Fruit fly (Drosophila melanogaster) whole organism, wandering third instar larva: ENCODE results near the gene CG5880.
A peak's percentile ranks its signal among the peaks of the same experiment; 100 is the strongest.

Experiments
- CG32264 ChIP-seq: fragments of 200-800 bp; sonication (Bioruptor generic); optimal IDR thresholded peaks from 2 replicates; lab custom pipeline; 2016; ENCODE audit warnings: missing biosample characterization, missing genetic modification characterization
- CG9705 ChIP-seq: fragments of 200-800 bp; sonication (Bioruptor generic); optimal IDR thresholded peaks from 2 replicates; lab custom pipeline; 2018; ENCODE audit warnings: missing biosample characterization, mild to moderate bottlenecking, missing genetic modification characterization
- CrebA ChIP-seq: fragments of 200-800 bp; sonication (Bioruptor generic); optimal IDR thresholded peaks from 2 replicates; lab custom pipeline; 2016; ENCODE audit warnings: missing biosample characterization, mild to moderate bottlenecking, missing genetic modification characterization, borderline replicate concordance
- Dfd ChIP-seq: fragments of >200 bp; optimal IDR thresholded peaks from 2 replicates; lab custom pipeline; 2017; ENCODE audit warnings: missing biosample characterization, missing genetic modification characterization
- Dif ChIP-seq: fragments of 200-275, 200-300 bp; sonication (Bioruptor generic); optimal IDR thresholded peaks from 2 replicates; lab custom pipeline; 2018; ENCODE audit warnings: missing biosample characterization, missing genetic modification characterization; ENCODE audit not compliant: partially characterized antibody
- HLH106 ChIP-seq: fragments of 200-800 bp; optimal IDR thresholded peaks from 3 replicates; lab custom pipeline; 2019; ENCODE audit warnings: missing biosample characterization, mild to moderate bottlenecking, missing genetic modification characterization, moderate library complexity
- Hnf4 ChIP-seq: fragments of 200-800 bp; sonication (Bioruptor generic); optimal IDR thresholded peaks from 2 replicates; lab custom pipeline; 2016; ENCODE audit warnings: missing biosample characterization, mild to moderate bottlenecking, missing genetic modification characterization
- Hr78 ChIP-seq: fragments of >200 bp; optimal IDR thresholded peaks from 2 replicates; lab custom pipeline; 2017; ENCODE audit warnings: missing biosample characterization, missing genetic modification characterization
- Hr83 ChIP-seq: fragments of 200-300 bp; sonication (Bioruptor generic); optimal IDR thresholded peaks from 2 replicates; lab custom pipeline; 2016; ENCODE audit warnings: missing biosample characterization, mild to moderate bottlenecking, missing genetic modification characterization, moderate library complexity; ENCODE audit not compliant: poor library complexity, severe bottlenecking
- Jra ChIP-seq: sonication (Bioruptor generic); optimal IDR thresholded peaks from 2 replicates; lab custom pipeline; 2016; ENCODE audit warnings: missing biosample characterization, missing genetic modification characterization
- Mio ChIP-seq: sonication (Bioruptor generic); optimal IDR thresholded peaks from 2 replicates; lab custom pipeline; 2016; ENCODE audit warnings: missing biosample characterization, missing genetic modification characterization
- Myc ChIP-seq: fragments of >200 bp; optimal IDR thresholded peaks from 2 replicates; lab custom pipeline; 2017
- N ChIP-seq: fragments of >200 bp; optimal IDR thresholded peaks from 2 replicates; lab custom pipeline; 2018; ENCODE audit warnings: missing biosample characterization, missing external identifiers, missing genetic modification characterization
- Rel ChIP-seq, 2 experiments: fragments of 200-800 bp; sonication (Bioruptor generic) in 1 of 2; optimal IDR thresholded peaks; 2 replicates in 1 of 2; 3 replicates in 1 of 2; lab custom pipeline; 2016 to 2019; ENCODE audit warnings: mild to moderate bottlenecking in 2 of 2, missing biosample characterization in 2 of 2, missing genetic modification characterization in 2 of 2, moderate library complexity in 1 of 2
- Vsx2 ChIP-seq: fragments of 200-300, 225-300 bp; sonication (Bioruptor generic); optimal IDR thresholded peaks from 2 replicates; lab custom pipeline; 2018; ENCODE audit warnings: missing biosample characterization, missing genetic modification characterization; ENCODE audit not compliant: partially characterized antibody
- brk ChIP-seq: fragments of 200-800 bp; sonication (Bioruptor generic); optimal IDR thresholded peaks from 2 replicates; lab custom pipeline; 2016; ENCODE audit warnings: missing biosample characterization, mild to moderate bottlenecking, missing genetic modification characterization
- dl ChIP-seq, 2 experiments: fragments of 175-275, 200-275 bp in 1 of 2; fragments of 200-275 bp in 1 of 2; sonication (Bioruptor generic); optimal IDR thresholded peaks; lab custom pipeline; 2018; ENCODE audit warnings: mild to moderate bottlenecking in 2 of 2, missing biosample characterization in 2 of 2, missing genetic modification characterization in 2 of 2, moderate library complexity in 2 of 2; ENCODE audit not compliant: partially characterized antibody in 2 of 2, insufficient read depth in 1 of 2
- dmrt93B ChIP-seq: fragments of 200-800 bp; sonication (Bioruptor generic); optimal IDR thresholded peaks from 2 replicates; lab custom pipeline; 2018; ENCODE audit warnings: missing biosample characterization, mild to moderate bottlenecking, missing genetic modification characterization
- dsf ChIP-seq: sonication (Bioruptor generic); optimal IDR thresholded peaks from 2 replicates; lab custom pipeline; 2016; ENCODE audit warnings: missing biosample characterization, missing genetic modification characterization, borderline replicate concordance
- ey ChIP-seq: fragments of 200-800 bp; sonication (Bioruptor generic); optimal IDR thresholded peaks from 2 replicates; lab custom pipeline; 2016; ENCODE audit warnings: missing biosample characterization, missing genetic modification characterization
- foxo ChIP-seq, 2 experiments: fragments of 200-800 bp; sonication (Bioruptor generic); optimal IDR thresholded peaks; 2 replicates in 1 of 2; 3 replicates in 1 of 2; lab custom pipeline; 2016 to 2017; ENCODE audit warnings: missing biosample characterization in 2 of 2, missing genetic modification characterization in 2 of 2
- fru ChIP-seq: fragments of 200-800 bp; sonication (Bioruptor generic); optimal IDR thresholded peaks from 3 replicates; lab custom pipeline; 2016; ENCODE audit warnings: missing biosample characterization, mild to moderate bottlenecking, missing genetic modification characterization
- h ChIP-seq: fragments of 200-800 bp; sonication (Bioruptor generic); optimal IDR thresholded peaks from 3 replicates; lab custom pipeline; 2016; ENCODE audit warnings: missing biosample characterization, mild to moderate bottlenecking, missing genetic modification characterization
- jim ChIP-seq: fragments of 175-275, 200-325 bp; sonication (Bioruptor generic); optimal IDR thresholded peaks from 2 replicates; lab custom pipeline; 2016; ENCODE audit warnings: missing biosample characterization, mild to moderate bottlenecking, missing genetic modification characterization
- lola ChIP-seq: fragments of >200 bp; optimal IDR thresholded peaks from 2 replicates; lab custom pipeline; 2017; ENCODE audit warnings: missing biosample characterization, missing genetic modification characterization
- pan ChIP-seq: fragments of >200 bp; optimal IDR thresholded peaks from 2 replicates; lab custom pipeline; 2017
- psq ChIP-seq: fragments of 200-800 bp; sonication (Bioruptor generic); optimal IDR thresholded peaks from 3 replicates; lab custom pipeline; 2017; ENCODE audit warnings: missing biosample characterization, mild to moderate bottlenecking, missing genetic modification characterization, moderate library complexity
- rgr ChIP-seq: fragments of 200-800 bp; sonication (Bioruptor generic); optimal IDR thresholded peaks from 3 replicates; lab custom pipeline; 2016; ENCODE audit warnings: missing biosample characterization, mild to moderate bottlenecking, missing genetic modification characterization
- sage ChIP-seq: fragments of 200-800 bp; sonication (Bioruptor generic); optimal IDR thresholded peaks from 2 replicates; lab custom pipeline; 2016; ENCODE audit warnings: missing biosample characterization, mild to moderate bottlenecking, missing genetic modification characterization
- sv ChIP-seq: fragments of 200-800 bp; sonication (Bioruptor generic); optimal IDR thresholded peaks from 3 replicates; lab custom pipeline; 2016; ENCODE audit warnings: missing biosample characterization, missing genetic modification characterization
- tai ChIP-seq: sonication (Bioruptor generic); optimal IDR thresholded peaks from 2 replicates; lab custom pipeline; 2016; ENCODE audit warnings: missing biosample characterization, missing genetic modification characterization
- usp ChIP-seq: fragments of >200 bp; optimal IDR thresholded peaks from 2 replicates; lab custom pipeline; 2017; ENCODE audit warnings: missing biosample characterization, missing genetic modification characterization
- woc ChIP-seq: sonication (Bioruptor generic); optimal IDR thresholded peaks from 2 replicates; lab custom pipeline; 2016; ENCODE audit warnings: missing biosample characterization, mild to moderate bottlenecking, missing genetic modification characterization

Gene CG5880

dm6 chr3R:27105439-27105838, 11.1 kb upstream of the CG5880 start:
- TF ChIP-seq Rel (GFP tag; optimal IDR thresholded peaks at IDR 0.05; lab: Kevin White, UChicago), result no peak
- TF ChIP-seq Rel (tag; optimal IDR thresholded peaks at IDR 0.05; lab: Kevin White, UChicago), result no peak
- no peak for TF ChIP-seq Mio (GFP tag; lab: Kevin White, UChicago)
- no peak for TF ChIP-seq tai (GFP tag; lab: Kevin White, UChicago)
- no peak for TF ChIP-seq CrebA (GFP tag; lab: Kevin White, UChicago)
- TF ChIP-seq jim (GFP tag; lab: Kevin White, UChicago), result no peak
- TF ChIP-seq dmrt93B (GFP tag; lab: Kevin White, UChicago), result no peak
- no peak for TF ChIP-seq CG9705 (GFP tag; lab: Kevin White, UChicago)
- no peak for TF ChIP-seq pan (lab: Kevin White, UChicago)
- TF ChIP-seq Jra, result no peak
- TF ChIP-seq Vsx2 (GFP tag; lab: Kevin White, UChicago), result no peak
- TF ChIP-seq dsf (GFP tag; lab: Kevin White, UChicago), result no peak
- no peak for TF ChIP-seq ey
- TF ChIP-seq Hnf4 (GFP tag; lab: Kevin White, UChicago), result no peak
- TF ChIP-seq lola (GFP tag; lab: Kevin White, UChicago), result no peak
- TF ChIP-seq woc (GFP tag; lab: Kevin White, UChicago), result no peak
- no peak for TF ChIP-seq CG32264 (GFP tag; lab: Kevin White, UChicago)
- no peak for TF ChIP-seq dl (GFP tag; optimal IDR thresholded peaks at IDR 0.05; lab: Kevin White, UChicago; ENCODE audit: insufficient read depth in 1 of 2, partially characterized antibody in 2 of 2)
- TF ChIP-seq usp (GFP tag; lab: Kevin White, UChicago), result no peak
- TF ChIP-seq rgr (GFP tag; lab: Kevin White, UChicago), result no peak
- TF ChIP-seq, all 38 proteins: peak for 0

dm6 chr3R:27106134-27106694, 10.3 kb upstream of the CG5880 start, which contains the start of gene CAH9:
CAH9 (minus strand) TSS chr3R:27106184.
- no peak for TF ChIP-seq Rel (GFP tag; optimal IDR thresholded peaks at IDR 0.05; lab: Kevin White, UChicago)
- TF ChIP-seq Rel (tag; optimal IDR thresholded peaks at IDR 0.05; lab: Kevin White, UChicago), result peak; percentile 66
- TF ChIP-seq Dif (GFP tag; lab: Kevin White, UChicago), result no peak
- no peak for TF ChIP-seq HLH106
- TF ChIP-seq rgr (GFP tag; lab: Kevin White, UChicago), result no peak
- TF ChIP-seq dl (GFP tag; optimal IDR thresholded peaks at IDR 0.05; lab: Kevin White, UChicago; ENCODE audit: insufficient read depth in 1 of 2, partially characterized antibody in 2 of 2), result no peak
- no peak for TF ChIP-seq fru (GFP tag; lab: Kevin White, UChicago)
- TF ChIP-seq brk (GFP tag; lab: Kevin White, UChicago), result no peak
- TF ChIP-seq Myc (lab: Kevin White, UChicago), result no peak

- TF ChIP-seq sv (GFP tag; lab: Kevin White, UChicago), result no peak
- no peak for TF ChIP-seq ey
- TF ChIP-seq psq (GFP tag; lab: Kevin White, UChicago), result no peak
- no peak for TF ChIP-seq Dfd (GFP tag; lab: Kevin White, UChicago)
- TF ChIP-seq Hr78 (GFP tag; lab: Kevin White, UChicago), result no peak
- TF ChIP-seq CG9705 (GFP tag; lab: Kevin White, UChicago), result no peak
- TF ChIP-seq sage (GFP tag; lab: Kevin White, UChicago), result no peak
- TF ChIP-seq N, result no peak
- TF ChIP-seq Rel (GFP tag; optimal IDR thresholded peaks at IDR 0.05; lab: Kevin White, UChicago), result no peak
- TF ChIP-seq Rel (tag; optimal IDR thresholded peaks at IDR 0.05; lab: Kevin White, UChicago), result no peak
- no peak for TF ChIP-seq CrebA (GFP tag; lab: Kevin White, UChicago)
- no peak for TF ChIP-seq h (GFP tag; lab: Kevin White, UChicago)
- TF ChIP-seq CG32264 (GFP tag; lab: Kevin White, UChicago), result no peak
- TF ChIP-seq Dif (GFP tag; lab: Kevin White, UChicago), result no peak
- TF ChIP-seq foxo (GFP tag; optimal IDR thresholded peaks at IDR 0.05; lab: Kevin White, UChicago), result no peak
- no peak for TF ChIP-seq Hr83 (GFP tag; lab: Kevin White, UChicago)
- no peak for TF ChIP-seq lola (GFP tag; lab: Kevin White, UChicago)
- TF ChIP-seq tai (GFP tag; lab: Kevin White, UChicago), result no peak
- TF ChIP-seq rgr (GFP tag; lab: Kevin White, UChicago), result no peak
- TF ChIP-seq, all 38 proteins: peak for 0
Observed at dm6 chr3R:27108111-27108510, 8.4 kb upstream of the CG5880 start.
